Worm (Caenorhabditis elegans) whole organism, L4 larva: ENCODE data around the gene W08E12.2.

ENCODE experiments used
- F44E2.7 ChIP-seq: fragments of 200-800 bp; sonication (Bioruptor generic); IDR thresholded peaks from 2 replicates; pipeline ENCODE4 v2.1.2; 2022; ENCODE audit warnings: missing genetic modification characterization, missing compliant biosample characterization
- T20F7.1 ChIP-seq: fragments of 200-800 bp; sonication (Bioruptor generic); optimal IDR thresholded peaks from 2 replicates; lab custom pipeline; 2018; ENCODE audit warnings: mild to moderate bottlenecking, missing genetic modification characterization, missing compliant biosample characterization
- Y75B8A.6 ChIP-seq: fragments of 200-800 bp; sonication (Bioruptor generic); IDR thresholded peaks from 2 replicates; pipeline ENCODE4 v1.3.6; 2022; ENCODE audit warnings: missing genetic modification reagents, missing genetic modification characterization, missing compliant biosample characterization
- ZK337.2 ChIP-seq: fragments of 200-800 bp; sonication (Bioruptor generic); IDR thresholded peaks from 2 replicates; pipeline ENCODE4 v1.3.6; 2022; ENCODE audit warnings: missing genetic modification reagents, missing genetic modification characterization, missing compliant biosample characterization
- aly-2 ChIP-seq: sonication (generic microtip); optimal IDR thresholded peaks from 2 replicates; lab custom pipeline; 2018; ENCODE audit warnings: missing biosample characterization, missing genetic modification characterization
- ama-1 ChIP-seq: fragments of 150-350 bp; optimal IDR thresholded peaks from 2 replicates; lab custom pipeline; 2014; ENCODE audit warnings: inconsistent platforms, mixed read lengths
- attf-4 ChIP-seq: sonication (generic microtip); optimal IDR thresholded peaks from 3 replicates; lab custom pipeline; 2017; ENCODE audit warnings: missing biosample characterization, missing genetic modification characterization
- ceh-20 ChIP-seq: fragments of 200-800 bp; sonication (Bioruptor generic); IDR thresholded peaks from 2 replicates; pipeline ENCODE4 v1.3.6; 2022; ENCODE audit warnings: missing genetic modification reagents, missing genetic modification characterization, missing compliant biosample characterization
- ceh-28 ChIP-seq: fragments of 150-350 bp; optimal IDR thresholded peaks from 2 replicates; lab custom pipeline; 2014; ENCODE audit warnings: missing biosample characterization, missing genetic modification reagents, missing genetic modification characterization
- ceh-32 ChIP-seq: sonication (generic microtip); optimal IDR thresholded peaks from 2 replicates; lab custom pipeline; 2016; ENCODE audit warnings: mild to moderate bottlenecking, missing genetic modification characterization, missing compliant biosample characterization; ENCODE audit not compliant: poor library complexity
- ceh-44 ChIP-seq: fragments of 200-800 bp; sonication (Bioruptor generic); IDR thresholded peaks from 2 replicates; pipeline ENCODE4 v1.3.6; 2022; ENCODE audit warnings: missing genetic modification reagents, missing genetic modification characterization, missing compliant biosample characterization
- ces-1 ChIP-seq: fragments of 150-350 bp; sonication (generic microtip); optimal IDR thresholded peaks from 4 replicates; lab custom pipeline; 2014; ENCODE audit warnings: missing biosample characterization, missing genetic modification reagents, missing genetic modification characterization
- daf-12 ChIP-seq: fragments of 150-350 bp; optimal IDR thresholded peaks from 2 replicates; lab custom pipeline; 2014; ENCODE audit warnings: missing biosample characterization, missing genetic modification reagents, missing genetic modification characterization
- daf-8 ChIP-seq: fragments of 200-800 bp; sonication (Bioruptor generic); IDR thresholded peaks from 2 replicates; pipeline ENCODE4 v1.3.6; 2022; ENCODE audit warnings: missing genetic modification characterization, missing compliant biosample characterization
- dmd-8 ChIP-seq: fragments of 200-800 bp; sonication (Bioruptor generic); IDR thresholded peaks from 2 replicates; pipeline ENCODE4 v1.3.6; 2022; ENCODE audit warnings: missing genetic modification characterization, missing compliant biosample characterization
- dpl-1 ChIP-seq: fragments of 150-350 bp; optimal IDR thresholded peaks from 2 replicates; lab custom pipeline; 2014; ENCODE audit warnings: missing biosample characterization, missing genetic modification reagents, missing genetic modification characterization
- egl-43 ChIP-seq: fragments of 200-800 bp; sonication (Bioruptor generic); IDR thresholded peaks from 2 replicates; pipeline ENCODE4 v1.3.6; 2022; ENCODE audit warnings: missing genetic modification reagents, missing genetic modification characterization, missing compliant biosample characterization
- fkh-10 ChIP-seq: fragments of 150-350 bp; optimal IDR thresholded peaks from 2 replicates; lab custom pipeline; 2014; ENCODE audit warnings: missing biosample characterization, missing genetic modification reagents, missing genetic modification characterization
- hif-1 ChIP-seq, 2 experiments: sonication (generic microtip); optimal IDR thresholded peaks; 2 replicates each; lab custom pipeline; 2016 to 2017; ENCODE audit warnings: missing compliant biosample characterization in 2 of 2, missing genetic modification characterization in 2 of 2, missing genetic modification reagents in 2 of 2, missing genotype in 2 of 2, mild to moderate bottlenecking in 1 of 2
- hlh-11 ChIP-seq: fragments of 200-800 bp; sonication (Bioruptor generic); optimal IDR thresholded peaks from 2 replicates; lab custom pipeline; 2018; ENCODE audit warnings: mild to moderate bottlenecking, missing genetic modification characterization, missing compliant biosample characterization
- hlh-30 ChIP-seq: sonication (generic microtip); optimal IDR thresholded peaks from 2 replicates; lab custom pipeline; 2017; ENCODE audit warnings: antibody characterized with exemption, mild to moderate bottlenecking, missing genetic modification characterization, missing compliant biosample characterization; ENCODE audit not compliant: insufficient read depth
- lim-7 ChIP-seq: fragments of 200-800 bp; sonication (Bioruptor generic); IDR thresholded peaks from 2 replicates; pipeline ENCODE4 v1.3.6; 2022; ENCODE audit warnings: missing genetic modification characterization, missing compliant biosample characterization
- lin-13 ChIP-seq: fragments of 150-350 bp; optimal IDR thresholded peaks from 2 replicates; lab custom pipeline; 2014; ENCODE audit warnings: missing biosample characterization, missing genetic modification reagents, missing genetic modification characterization
- lin-15B ChIP-seq: fragments of 150-350 bp; sonication (generic microtip); optimal IDR thresholded peaks from 3 replicates; lab custom pipeline; 2014; ENCODE audit warnings: missing biosample characterization, missing genetic modification characterization
- lin-29 ChIP-seq: fragments of 200-800 bp; sonication (Bioruptor generic); IDR thresholded peaks from 2 replicates; pipeline ENCODE4 v1.3.6; 2022; ENCODE audit warnings: missing genetic modification reagents, missing genetic modification characterization, missing compliant biosample characterization
- lin-38 ChIP-seq: fragments of 200-800 bp; sonication (Bioruptor generic); IDR thresholded peaks from 2 replicates; pipeline ENCODE4 v1.3.6; 2022; ENCODE audit warnings: missing genetic modification reagents, missing genetic modification characterization, missing compliant biosample characterization
- lir-3 ChIP-seq: sonication (generic microtip); optimal IDR thresholded peaks from 2 replicates; lab custom pipeline; 2016; ENCODE audit warnings: mild to moderate bottlenecking, missing genetic modification characterization, missing compliant biosample characterization
- madf-5 ChIP-seq, 2 experiments: fragments of 200-800 bp; sonication (Bioruptor generic); IDR thresholded peaks; 2 replicates each; pipeline ENCODE4 v1.3.6; 2022; ENCODE audit warnings: missing compliant biosample characterization in 2 of 2, missing genetic modification characterization in 2 of 2
- mdl-1 ChIP-seq, 2 experiments: fragments of 150-350 bp in 1 of 2; sonication (generic microtip) in 1 of 2; optimal IDR thresholded peaks; 2 replicates each; lab custom pipeline; 2014 to 2017; ENCODE audit warnings: missing biosample characterization in 2 of 2, missing genetic modification characterization in 2 of 2
- mxl-3 ChIP-seq: fragments of 200-800 bp; sonication (Bioruptor generic); optimal IDR thresholded peaks from 2 replicates; lab custom pipeline; 2018; ENCODE audit warnings: mild to moderate bottlenecking, missing genetic modification characterization, missing compliant biosample characterization
- nhr-10 ChIP-seq: fragments of 150-350 bp; optimal IDR thresholded peaks from 2 replicates; lab custom pipeline; 2014; ENCODE audit warnings: missing biosample characterization, missing genetic modification characterization
- nhr-42 ChIP-seq: fragments of 200-800 bp; sonication (Bioruptor generic); IDR thresholded peaks from 2 replicates; pipeline ENCODE4 v1.3.6; 2022; ENCODE audit warnings: missing genetic modification characterization, missing compliant biosample characterization
- rbr-2 ChIP-seq: sonication (generic microtip); optimal IDR thresholded peaks from 2 replicates; lab custom pipeline; 2016; ENCODE audit warnings: missing genotype, missing genetic modification characterization, missing compliant biosample characterization
- set-16 ChIP-seq: fragments of 200-800 bp; sonication (Bioruptor generic); IDR thresholded peaks from 2 replicates; pipeline ENCODE4 v1.3.6; 2022; ENCODE audit warnings: missing genetic modification reagents, missing genetic modification characterization, missing compliant biosample characterization
- skn-1 ChIP-seq: fragments of 150-350 bp; optimal IDR thresholded peaks from 2 replicates; lab custom pipeline; 2014; ENCODE audit warnings: missing biosample characterization, missing genetic modification characterization
- snpc-1.2 ChIP-seq: fragments of 200-800 bp; sonication (Bioruptor generic); IDR thresholded peaks from 2 replicates; pipeline ENCODE4 v1.3.6; 2022; ENCODE audit warnings: missing genetic modification reagents, missing genetic modification characterization, missing compliant biosample characterization
- snpc-4 ChIP-seq: fragments of 150-350 bp; optimal IDR thresholded peaks from 2 replicates; lab custom pipeline; 2014; ENCODE audit warnings: missing biosample characterization, missing genetic modification characterization
- spr-1 ChIP-seq: sonication (generic microtip); optimal IDR thresholded peaks from 2 replicates; lab custom pipeline; 2016; ENCODE audit warnings: mild to moderate bottlenecking, missing genetic modification characterization, missing compliant biosample characterization
- spr-3 ChIP-seq: fragments of 200-800 bp; sonication (Bioruptor generic); optimal IDR thresholded peaks from 2 replicates; lab custom pipeline; 2018; ENCODE audit warnings: mild to moderate bottlenecking, missing genetic modification characterization, missing compliant biosample characterization
- tra-1 ChIP-seq: fragments of 200-800 bp; sonication (Bioruptor generic); IDR thresholded peaks from 2 replicates; pipeline ENCODE4 v1.3.6; 2022; ENCODE audit warnings: missing genetic modification reagents, missing genetic modification characterization, missing compliant biosample characterization
- vab-7 ChIP-seq: fragments of 200-800 bp; sonication (Bioruptor generic); IDR thresholded peaks from 2 replicates; pipeline ENCODE4 v1.3.6; 2022; ENCODE audit warnings: missing genetic modification reagents, missing genetic modification characterization, missing compliant biosample characterization
- zfp-3 ChIP-seq: fragments of 200-800 bp; sonication (Bioruptor generic); conservative IDR thresholded peaks from 2 replicates; pipeline ENCODE4 v1.3.6; 2022; ENCODE audit warnings: missing genetic modification reagents, missing genetic modification characterization, missing compliant biosample characterization
- zip-2 ChIP-seq: fragments of 150-350 bp; optimal IDR thresholded peaks from 2 replicates; lab custom pipeline; 2014; ENCODE audit warnings: missing biosample characterization, missing genetic modification characterization
- ztf-11 ChIP-seq: fragments of 150-350 bp; optimal IDR thresholded peaks from 2 replicates; lab custom pipeline; 2014; ENCODE audit warnings: missing biosample characterization, missing genetic modification characterization

Gene W08E12.2

ce11 chrIV:3271342-3271741, 34.3 kb upstream of the W08E12.2 start:
- TF ChIP-seq dmd-8 (GFP tag; lab: Robert Waterston, UW), result no peak
- TF ChIP-seq tra-1 (GFP tag; lab: Robert Waterston, UW), result no peak
- TF ChIP-seq snpc-1.2, result no peak
- no peak for TF ChIP-seq fkh-10
- no peak for TF ChIP-seq egl-43
- TF ChIP-seq daf-12 (tag; lab: Kevin White, UChicago), result no peak
- TF ChIP-seq ceh-20 (GFP tag; lab: Robert Waterston, UW), result no peak
- no peak for TF ChIP-seq spr-3 (GFP tag; lab: Kevin White, UChicago)
- TF ChIP-seq mdl-1 (tag; optimal IDR thresholded peaks at IDR 0.05; lab: Kevin White, UChicago), result no peak
- TF ChIP-seq zip-2, result no peak

DNA sequence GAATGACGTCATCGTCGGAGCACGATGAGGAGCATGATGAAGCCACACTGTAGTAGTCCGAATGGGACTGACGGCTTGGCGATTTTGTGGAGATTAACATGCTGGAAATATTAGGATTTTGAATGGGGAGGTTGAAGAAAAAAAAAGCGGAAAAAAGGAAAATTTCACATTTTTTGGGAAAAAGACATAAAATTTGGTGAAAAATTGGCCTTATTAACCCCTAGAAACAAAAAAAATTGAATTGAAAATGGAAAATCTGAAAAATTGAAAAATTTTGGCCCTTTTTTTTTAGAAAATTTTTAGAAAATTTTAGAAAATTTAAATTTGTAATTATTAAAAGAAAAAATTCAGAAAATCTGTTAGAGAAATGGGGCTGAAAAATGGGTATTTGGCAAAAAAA, 32.4 kb upstream of the W08E12.2 start, which contains the start of gene T26C12.3:
T26C12.3 (minus strand) TSS at position 101 of the 400 bp plus-strand sequence.
- TF ChIP-seq lin-15B (tag; lab: Kevin White, UChicago) (no peak), madf-5 (GFP tag; IDR thresholded peaks at IDR 0.05; lab: Robert Waterston, UW) (no peak), daf-8 (no peak), nhr-42 (GFP tag; lab: Robert Waterston, UW) (no peak), Y75B8A.6 (GFP tag; lab: Robert Waterston, UW) (no peak), lim-7 (GFP tag; lab: Robert Waterston, UW) (no peak), lin-13 (GFP tag; lab: Kevin White, UChicago) (no peak), vab-7 (GFP tag; lab: Robert Waterston, UW) (no peak), ceh-44 (GFP tag; lab: Robert Waterston, UW) (no peak), ama-1 (lab: Kevin White, UChicago) (no peak), ces-1 (GFP tag; lab: Kevin White, UChicago) (no peak)
- TF ChIP-seq, all 104 proteins: peak for 0

DNA sequence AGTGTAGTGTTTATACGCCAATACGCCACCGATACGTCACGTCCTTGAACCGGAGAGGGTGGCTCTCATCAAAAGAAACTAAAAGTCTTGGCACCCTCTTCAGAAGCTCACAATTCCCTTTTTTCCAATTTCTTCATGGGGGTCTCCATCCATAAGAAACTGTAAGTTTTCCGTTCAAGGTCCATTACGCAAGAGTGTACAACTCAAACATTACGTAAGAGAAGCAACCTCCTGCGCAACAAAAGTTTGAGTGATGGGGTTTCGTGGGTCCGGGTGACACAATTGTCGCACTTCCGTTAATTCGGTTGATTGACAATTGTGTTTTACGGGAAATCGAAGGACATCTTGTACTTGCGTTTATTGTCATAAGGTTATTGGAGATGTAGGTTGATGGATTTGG, 26.9 kb upstream of the W08E12.2 start:
- TF ChIP-seq nhr-42 (GFP tag; lab: Robert Waterston, UW) (no peak), ZK337.2 (GFP tag; lab: Robert Waterston, UW) (0 out of 2 replicates have a peak, but pooled peaks have one; percentile 15), aly-2 (tag; lab: Kevin White, UChicago) (no peak), lin-38 (GFP tag; lab: Robert Waterston, UW) (no peak), daf-12 (tag; lab: Kevin White, UChicago) (no peak)

DNA sequence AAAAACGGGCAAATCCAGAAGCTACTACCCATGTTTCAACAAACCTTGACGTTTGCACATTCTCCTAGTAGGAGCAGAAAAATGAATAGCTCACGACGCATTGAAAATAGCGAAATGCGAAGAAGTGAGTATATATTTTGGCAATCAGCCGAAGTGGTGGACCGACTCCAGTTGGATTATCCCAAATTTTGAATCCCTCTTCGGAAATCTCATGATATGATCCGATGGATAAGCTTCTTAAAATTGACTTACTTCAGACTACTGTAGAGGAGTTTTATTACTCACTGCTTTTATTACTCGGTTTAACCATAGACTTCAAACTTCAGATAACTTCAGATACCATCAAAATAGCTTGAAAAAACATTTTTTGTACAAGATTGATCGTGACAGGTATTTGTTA, 16.4 kb upstream of the W08E12.2 start, which contains the start of gene gcy-23:
gcy-23 (minus strand) TSS at position 101 of the 400 bp plus-strand sequence.
- TF ChIP-seq zip-2 (no peak), lim-7 (GFP tag; lab: Robert Waterston, UW) (no peak), zfp-3 (GFP tag; lab: Robert Waterston, UW) (no peak), lir-3 (no peak), attf-4 (tag; lab: Kevin White, UChicago) (no peak), lin-15B (tag; lab: Kevin White, UChicago) (no peak), hif-1 (tag; optimal IDR thresholded peaks at IDR 0.05; lab: Kevin White, UChicago) (no peak), set-16 (GFP tag; lab: Robert Waterston, UW) (no peak), lin-29 (no peak), Y75B8A.6 (GFP tag; lab: Robert Waterston, UW) (no peak)
- TF ChIP-seq, all 104 proteins: peak for 0

- TF ChIP-seq dpl-1 (GFP tag; lab: Kevin White, UChicago) (no peak), F44E2.7 (GFP tag; lab: Robert Waterston, UW) (no peak), T20F7.1 (GFP tag; lab: Kevin White, UChicago) (no peak), nhr-10 (tag; lab: Kevin White, UChicago) (no peak), hlh-11 (tag; lab: Kevin White, UChicago) (peak; percentile 3), ceh-32 (tag; lab: Kevin White, UChicago) (no peak), skn-1 (tag; lab: Kevin White, UChicago) (no peak), ceh-28 (tag; lab: Kevin White, UChicago) (no peak), rbr-2 (tag; lab: Kevin White, UChicago) (no peak), ama-1 (lab: Kevin White, UChicago) (no peak), ces-1 (GFP tag; lab: Kevin White, UChicago) (no peak), set-16 (GFP tag; lab: Robert Waterston, UW) (peak; percentile 66), hlh-30 (tag; lab: Kevin White, UChicago) (peak; percentile 58), spr-1 (tag; lab: Kevin White, UChicago) (no peak), snpc-4 (tag; lab: Kevin White, UChicago) (no peak), ztf-11 (tag; lab: Kevin White, UChicago) (no peak), mxl-3 (GFP tag; lab: Kevin White, UChicago) (peak; percentile 6), madf-5 (GFP tag; IDR thresholded peaks at IDR 0.05; lab: Robert Waterston, UW) (no peak)
These were observed 13.6 kb upstream of the W08E12.2 start, which contains the start of gene W08E12.8 for ce11 chrIV:3291977-3292561. Gene W08E12.8 (plus strand): TSS chrIV:3292371.
